Worm (Caenorhabditis elegans): ENCODE results near the gene pqn-13.
A peak's percentile ranks its signal among the peaks of the same experiment; 100 is the strongest.

pqn-13 gene

ce11 chrV:5712652-5713051 is 36.7 kb upstream of the pqn-13 start, which contains the start of gene gcst-1 (continued):
- TF ChIP-seq ceh-32 (tag; optimal IDR thresholded peaks at IDR 0.05; ENCODE audit: poor library complexity) (no peak), nhr-28 (tag; optimal IDR thresholded peaks at IDR 0.05) (peak; percentile 80), mxl-3 (GFP tag; optimal IDR thresholded peaks at IDR 0.05) (peak; percentile 72), Y105C5A.15 (GFP tag; IDR thresholded peaks at IDR 0.05) (no peak), egl-43 (GFP tag; IDR thresholded peaks at IDR 0.05) (no peak), lin-15B (tag; optimal IDR thresholded peaks at IDR 0.05) (no peak), nhr-111 (GFP tag; optimal IDR thresholded peaks at IDR 0.05) (no peak), php-3 (GFP tag; IDR thresholded peaks at IDR 0.05) (peak; percentile 62; the same call in 1 of the 2 replicates), ceh-82 (tag; optimal IDR thresholded peaks at IDR 0.05) (no peak), tra-1 (GFP tag; IDR thresholded peaks at IDR 0.05) (no peak), ZK546.5 (tag; optimal IDR thresholded peaks at IDR 0.05) (no peak), nhr-77 (tag; optimal IDR thresholded peaks at IDR 0.05) (peak; percentile 49), D1046.2 (GFP tag; IDR thresholded peaks at IDR 0.05) (no peak), madf-9 (GFP tag; conservative IDR thresholded peaks at IDR 0.05) (no peak), T20F7.1 (GFP tag; optimal IDR thresholded peaks at IDR 0.05) (no peak), snpc-1.2 (GFP tag; IDR thresholded peaks at IDR 0.05) (no peak), mdl-1 (tag; optimal IDR thresholded peaks at IDR 0.05) (peak in 1 of 2 experiments; percentile 74), F26F4.8 (GFP tag; conservative IDR thresholded peaks at IDR 0.05) (no peak), nhr-42 (GFP tag; IDR thresholded peaks at IDR 0.05) (no peak)

ce11 chrV:5712189-5712588 is 36.3 kb upstream of the pqn-13 start:
- no peak for TF ChIP-seq Y105C5A.15 (GFP tag; IDR thresholded peaks at IDR 0.05)
- TF ChIP-seq Y48G9A.11 (GFP tag; IDR thresholded peaks at IDR 0.05) = peak; percentile 88
- TF ChIP-seq R02D3.7 (tag; optimal IDR thresholded peaks at IDR 0.05) = peak; percentile 54

ce11 chrV:5708331-5708730 is 32.4 kb upstream of the pqn-13 start:
- TF ChIP-seq zip-2 (tag; optimal IDR thresholded peaks at IDR 0.05) = no peak
- TF ChIP-seq lir-3 (tag; optimal IDR thresholded peaks at IDR 0.05) = no peak
- no peak for TF ChIP-seq lin-38 (GFP tag; IDR thresholded peaks at IDR 0.05)
- TF ChIP-seq hlh-30 (tag; optimal IDR thresholded peaks at IDR 0.05; ENCODE audit: insufficient read depth) = no peak
- TF ChIP-seq unc-62 (GFP tag; optimal IDR thresholded peaks at IDR 0.05 in 1 of 2) = peak in 1 of 2 experiments; percentile 52
- no peak for TF ChIP-seq unc-62 (tag; optimal IDR thresholded peaks at IDR 0.05)
- no peak for TF ChIP-seq tra-1 (GFP tag; IDR thresholded peaks at IDR 0.05)
- TF ChIP-seq lsy-2 (tag; optimal IDR thresholded peaks at IDR 0.05) = no peak

- TF ChIP-seq lin-13 (GFP tag; optimal IDR thresholded peaks at IDR 0.05) = no peak
- TF ChIP-seq aha-1 (tag) = peak; percentile 47
Observed at ce11 chrV:5705510-5705909, 29.6 kb upstream of the pqn-13 start, which contains the start of gene peli-1. Gene peli-1 (plus strand): TSS chrV:5705810.

ce11 chrV:5704467-5704866 is 28.6 kb upstream of the pqn-13 start:
- TF ChIP-seq lin-13 (GFP tag; optimal IDR thresholded peaks at IDR 0.05) = no peak

ce11 chrV:5701106-5701505 is 25.2 kb upstream of the pqn-13 start:
- TF ChIP-seq zfp-3 (GFP tag; conservative IDR thresholded peaks at IDR 0.05) (no peak), jun-1 (tag; optimal IDR thresholded peaks at IDR 0.05) (no peak), ceh-82 (tag; optimal IDR thresholded peaks at IDR 0.05) (no peak), cey-2 (tag; optimal IDR thresholded peaks at IDR 0.05; ENCODE audit: borderline replicate concordance, insufficient read depth) (no peak), lir-3 (tag; optimal IDR thresholded peaks at IDR 0.05) (no peak), hlh-11 (tag; optimal IDR thresholded peaks at IDR 0.05) (peak; percentile 68), nhr-25 (tag; optimal IDR thresholded peaks at IDR 0.05; ENCODE audit: borderline replicate concordance, insufficient read depth) (peak; percentile 38), nhr-10 (tag; optimal IDR thresholded peaks at IDR 0.05) (no peak), nhr-28 (tag; optimal IDR thresholded peaks at IDR 0.05) (peak; percentile 52), aha-1 (tag) (peak; percentile 89), mxl-2 (GFP tag; conservative IDR thresholded peaks at IDR 0.05) (no peak), pha-4 (GFP tag; IDR thresholded peaks at IDR 0.05) (no peak), pha-4 (tag; optimal IDR thresholded peaks at IDR 0.05) (no peak), mxl-3 (GFP tag; optimal IDR thresholded peaks at IDR 0.05) (peak; percentile 39), ctbp-1 (GFP tag; IDR thresholded peaks at IDR 0.05) (no peak), ama-1 (optimal IDR thresholded peaks at IDR 0.05) (peak; percentile 73), ceh-28 (tag; optimal IDR thresholded peaks at IDR 0.05) (no peak)
